Fruit fly (Drosophila melanogaster): Measurements from ENCODE around the gene CG15202.

Gene CG15202

DNA sequence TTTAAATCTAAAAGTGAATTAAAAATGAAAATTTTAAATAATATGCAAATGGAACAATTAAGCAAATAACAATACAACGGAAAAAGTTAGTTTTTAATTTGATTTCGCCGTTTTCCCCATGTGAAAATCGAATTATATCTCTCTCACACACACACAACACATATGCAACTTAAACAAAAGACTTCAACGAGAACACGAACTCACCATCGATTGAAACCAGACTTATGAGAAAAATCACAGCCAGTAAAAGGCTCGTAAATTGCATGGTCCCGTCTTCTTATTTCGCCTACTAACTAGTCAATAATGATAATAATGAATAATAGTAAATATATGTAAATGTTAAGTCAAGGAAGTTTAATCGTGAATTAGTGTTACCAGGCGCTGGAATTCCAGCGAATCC lies 11.1 kb downstream of the CG15202 start:
- TF ChIP-seq h (optimal IDR thresholded peaks at IDR 0.05) = no peak
- no peak for TF ChIP-seq ttk (optimal IDR thresholded peaks at IDR 0.05)
- no peak for TF ChIP-seq insv (optimal IDR thresholded peaks at IDR 0.05)
- TF ChIP-seq psq (optimal IDR thresholded peaks at IDR 0.05) = no peak
- TF ChIP-seq Myc (optimal IDR thresholded peaks at IDR 0.05) = no peak
- TF ChIP-seq Sin3A (optimal IDR thresholded peaks at IDR 0.05) = no peak

DNA sequence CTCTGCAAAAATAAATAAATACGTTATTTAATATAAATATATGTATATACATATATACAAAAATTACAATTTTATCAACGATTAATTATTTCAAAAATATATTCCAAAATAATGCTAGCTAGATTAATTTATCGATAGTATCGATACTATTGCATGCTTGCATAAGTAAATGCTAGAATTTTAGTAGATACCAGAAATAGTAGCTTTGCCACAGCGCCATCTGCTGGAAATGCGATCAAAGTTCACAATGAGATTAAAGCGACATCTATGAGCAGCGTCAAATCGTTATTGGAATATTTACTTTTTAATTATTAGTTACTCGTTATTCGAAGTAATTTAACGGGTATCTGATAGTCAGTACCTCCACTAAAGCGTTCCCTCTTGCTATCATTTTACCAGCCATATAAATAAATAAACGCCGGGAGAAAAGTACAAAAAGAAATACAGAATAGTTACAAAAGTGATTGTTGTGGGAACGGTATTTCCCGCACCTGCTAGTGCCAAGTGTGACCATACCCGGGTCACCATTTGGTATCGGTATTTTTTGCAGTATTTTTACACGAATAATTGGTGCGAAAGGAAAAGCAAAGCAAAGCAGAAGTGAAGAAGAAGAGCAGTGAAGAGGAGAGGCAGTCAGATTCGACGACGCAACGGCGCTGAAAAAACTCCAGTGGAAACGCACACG lies 11.6 kb downstream of the CG15202 start, which contains the start of the genes rtv and Dlic:
rtv (minus strand) TSS at position 165 of the 685 bp plus-strand sequence.
Dlic (plus strand) TSS at position 596 of the 685 bp plus-strand sequence.
- TF ChIP-seq Sin3A (optimal IDR thresholded peaks at IDR 0.05) = no peak
- peak; percentile 96 for TF ChIP-seq psq (optimal IDR thresholded peaks at IDR 0.05)

DNA sequence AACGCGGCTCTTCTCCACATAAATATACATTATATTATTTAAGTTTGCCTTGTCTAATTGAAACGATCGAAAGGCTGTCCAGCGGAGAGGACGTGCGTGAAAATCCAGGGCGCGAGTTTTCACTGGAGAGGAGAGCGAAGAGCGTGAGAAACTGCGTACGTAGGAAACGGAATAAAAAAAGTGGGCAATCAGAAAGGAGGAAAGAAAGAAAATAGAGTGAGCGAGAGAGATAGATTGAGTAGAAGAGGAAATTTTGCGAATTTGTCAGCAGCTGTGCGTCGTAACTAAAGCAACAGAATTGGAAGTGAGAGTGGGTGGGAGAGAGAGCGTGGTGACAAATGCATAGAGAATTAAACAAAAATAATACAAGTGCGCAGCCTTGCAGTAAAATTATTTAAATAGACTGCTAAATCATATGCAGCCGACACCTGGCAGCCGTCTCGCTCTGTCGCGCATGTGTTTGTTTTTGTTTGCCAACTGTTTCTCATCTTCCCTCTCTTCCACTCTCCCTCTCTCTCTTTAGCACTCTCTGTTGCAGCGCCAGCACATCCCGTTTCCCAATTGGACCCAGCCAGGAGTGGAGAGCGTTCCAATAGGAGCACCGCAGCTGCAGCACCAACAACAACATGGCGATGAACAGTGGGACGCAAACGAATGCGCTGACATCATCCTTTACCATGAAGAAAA lies 12.3 kb downstream of the CG15202 start:
- TF ChIP-seq ttk (optimal IDR thresholded peaks at IDR 0.05) = no peak
- TF ChIP-seq Sin3A (optimal IDR thresholded peaks at IDR 0.05) = no peak
- no peak for TF ChIP-seq Myc (optimal IDR thresholded peaks at IDR 0.05)
- no peak for TF ChIP-seq psq (optimal IDR thresholded peaks at IDR 0.05)
- no peak for TF ChIP-seq h (optimal IDR thresholded peaks at IDR 0.05)
- TF ChIP-seq insv (optimal IDR thresholded peaks at IDR 0.05) = no peak

DNA sequence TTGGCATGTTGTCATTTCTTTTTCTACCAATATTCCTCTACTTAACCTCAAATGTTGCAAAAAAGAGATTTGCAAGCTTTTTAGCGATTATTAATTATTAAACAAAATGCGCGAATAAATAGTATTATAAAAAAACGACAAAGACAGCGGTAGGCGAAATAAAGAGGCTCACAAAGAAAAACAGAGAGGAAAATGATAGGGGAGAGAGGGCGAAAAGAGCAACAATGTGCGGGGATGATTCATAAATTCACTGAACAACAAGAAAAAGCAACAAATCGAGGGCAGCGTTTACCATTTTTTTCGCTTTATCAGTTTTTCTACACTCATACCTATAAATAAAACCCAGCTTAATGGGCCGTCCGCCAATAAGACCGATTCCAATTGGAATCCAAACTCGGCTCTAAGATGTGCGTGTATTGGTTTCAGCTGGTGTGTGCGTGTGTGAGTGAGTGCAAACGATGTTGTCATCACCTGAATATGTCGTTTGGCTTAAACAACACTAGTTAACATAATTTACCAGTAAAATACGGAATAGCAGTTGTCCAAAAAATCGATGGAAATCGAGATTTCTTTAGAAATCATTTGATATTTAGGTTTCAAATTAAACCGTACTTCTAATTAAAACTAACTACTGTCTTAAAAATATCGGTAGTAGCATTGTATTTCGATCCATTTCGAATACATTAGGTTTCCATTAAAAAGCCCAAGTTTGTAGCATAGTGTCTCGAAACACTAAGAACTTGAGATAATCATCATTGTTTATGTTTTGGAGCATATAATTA lies 13.7 kb downstream of the CG15202 start:
- TF ChIP-seq psq (optimal IDR thresholded peaks at IDR 0.05) = no peak
- no peak for TF ChIP-seq insv (optimal IDR thresholded peaks at IDR 0.05)
- no peak for TF ChIP-seq Myc (optimal IDR thresholded peaks at IDR 0.05)
- no peak for TF ChIP-seq Sin3A (optimal IDR thresholded peaks at IDR 0.05)
- no peak for TF ChIP-seq h (optimal IDR thresholded peaks at IDR 0.05)
- no peak for TF ChIP-seq ttk (optimal IDR thresholded peaks at IDR 0.05)

DNA sequence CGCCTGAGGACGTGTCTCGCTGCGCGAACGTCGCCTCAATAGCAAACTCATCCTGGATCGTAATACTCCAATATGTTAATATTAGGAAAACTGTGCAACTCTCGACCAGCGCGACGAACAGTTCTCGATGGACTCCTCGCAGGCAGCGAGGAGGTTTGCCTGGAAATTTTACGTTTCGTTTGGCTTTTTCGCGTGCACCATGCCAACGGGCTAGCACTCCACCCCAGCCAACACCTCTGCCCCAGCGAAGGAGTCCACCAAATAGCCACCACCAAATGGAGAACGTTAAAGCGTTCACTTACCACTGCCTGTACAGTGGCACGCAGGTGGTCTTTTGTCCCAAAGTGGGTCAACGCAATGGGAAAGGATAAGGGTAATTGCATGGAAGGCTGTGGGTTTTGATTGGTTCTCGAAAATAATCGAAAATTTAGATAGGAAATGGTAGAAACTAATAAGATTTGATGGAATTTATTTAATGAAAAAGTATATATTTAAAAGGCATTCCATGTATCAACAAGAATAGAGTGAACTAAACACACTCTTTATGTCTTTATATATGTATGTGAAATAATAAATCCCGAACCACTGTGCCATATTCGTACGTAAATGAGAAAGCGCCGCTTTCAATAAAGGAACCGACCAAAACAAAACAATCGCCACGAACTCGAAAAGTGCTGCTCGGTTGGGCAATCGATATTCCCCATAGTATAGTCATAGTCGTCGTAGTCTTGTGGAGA lies 17.5 kb downstream of the CG15202 start, which contains the start of gene CG32668:
CG32668 (minus strand) TSS at position 51 of the 737 bp plus-strand sequence.
- TF ChIP-seq ttk (optimal IDR thresholded peaks at IDR 0.05) (no peak), Sin3A (optimal IDR thresholded peaks at IDR 0.05) (no peak), Myc (optimal IDR thresholded peaks at IDR 0.05) (no peak), insv (optimal IDR thresholded peaks at IDR 0.05) (no peak), psq (optimal IDR thresholded peaks at IDR 0.05) (no peak), h (optimal IDR thresholded peaks at IDR 0.05) (no peak)

DNA sequence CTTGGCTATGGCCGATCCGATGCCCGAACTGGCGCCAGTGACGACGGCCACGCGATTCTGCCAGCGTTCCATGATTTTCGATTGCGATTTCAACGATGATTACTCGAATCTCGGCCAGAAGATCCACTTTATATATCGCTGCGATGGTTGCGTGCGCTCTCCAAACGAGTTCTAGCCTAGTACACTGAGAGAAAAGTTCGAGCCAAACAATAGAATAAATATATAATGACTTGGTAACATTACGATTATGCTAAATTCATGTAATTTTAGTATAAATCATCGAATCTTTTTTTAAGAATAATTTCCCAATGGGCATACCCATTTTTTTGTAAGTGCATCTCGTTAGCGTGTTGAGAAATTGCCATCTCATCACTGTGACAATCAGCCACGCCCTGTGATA lies 26.6 kb downstream of the CG15202 start, which contains the start of gene Antdh:
Antdh (minus strand) TSS at position 101 of the 400 bp plus-strand sequence.
- TF ChIP-seq insv (optimal IDR thresholded peaks at IDR 0.05) (no peak), Myc (optimal IDR thresholded peaks at IDR 0.05) (no peak), psq (optimal IDR thresholded peaks at IDR 0.05) (no peak), ttk (optimal IDR thresholded peaks at IDR 0.05) (no peak), Sin3A (optimal IDR thresholded peaks at IDR 0.05) (no peak), h (optimal IDR thresholded peaks at IDR 0.05) (no peak)

DNA sequence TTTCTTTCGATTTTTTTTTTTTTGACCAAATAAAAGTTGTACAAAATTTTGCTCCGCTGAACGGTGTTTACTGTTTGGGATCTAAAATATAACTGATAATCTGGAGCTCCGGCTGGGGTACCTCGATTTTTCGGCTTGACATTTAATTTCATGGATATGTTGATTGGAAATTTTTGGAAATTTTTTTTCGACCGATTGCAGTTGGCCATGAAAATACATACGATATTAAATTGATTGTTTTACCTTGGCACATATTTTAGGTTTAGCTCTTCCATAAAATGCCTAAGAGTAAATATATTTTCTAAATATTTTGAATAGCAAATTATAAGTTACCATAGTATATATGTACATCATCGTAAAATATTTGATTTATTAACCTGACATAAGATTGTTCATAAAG lies 28.2 kb downstream of the CG15202 start, which contains the start of gene CG1394:
CG1394 (minus strand) TSS at position 101 of the 400 bp plus-strand sequence.
- TF ChIP-seq insv (optimal IDR thresholded peaks at IDR 0.05) = no peak
- no peak for TF ChIP-seq ttk (optimal IDR thresholded peaks at IDR 0.05)
- TF ChIP-seq h (optimal IDR thresholded peaks at IDR 0.05) = no peak

DNA sequence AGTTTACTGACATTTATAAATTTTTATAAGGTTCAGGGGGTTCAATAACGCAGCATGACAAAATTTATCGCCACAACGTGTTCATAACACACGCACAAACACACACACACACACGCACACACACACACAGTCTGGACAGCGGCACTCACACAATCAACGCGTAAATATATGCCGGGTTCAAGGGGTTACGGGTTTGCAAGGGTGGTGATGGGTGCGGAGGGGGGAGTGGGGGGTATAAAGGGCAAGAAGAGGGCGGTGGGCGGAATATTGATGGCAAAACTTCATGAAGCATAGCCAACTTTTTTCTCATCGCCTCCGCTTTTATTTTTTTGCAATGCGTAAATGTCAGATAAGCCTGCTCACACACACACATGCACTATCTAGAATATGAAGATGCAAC lies 33.7 kb downstream of the CG15202 start:
- TF ChIP-seq Myc (optimal IDR thresholded peaks at IDR 0.05) (no peak), Sin3A (optimal IDR thresholded peaks at IDR 0.05) (no peak), ttk (optimal IDR thresholded peaks at IDR 0.05) (no peak), psq (optimal IDR thresholded peaks at IDR 0.05) (no peak), insv (optimal IDR thresholded peaks at IDR 0.05) (no peak), h (optimal IDR thresholded peaks at IDR 0.05) (no peak)

DNA sequence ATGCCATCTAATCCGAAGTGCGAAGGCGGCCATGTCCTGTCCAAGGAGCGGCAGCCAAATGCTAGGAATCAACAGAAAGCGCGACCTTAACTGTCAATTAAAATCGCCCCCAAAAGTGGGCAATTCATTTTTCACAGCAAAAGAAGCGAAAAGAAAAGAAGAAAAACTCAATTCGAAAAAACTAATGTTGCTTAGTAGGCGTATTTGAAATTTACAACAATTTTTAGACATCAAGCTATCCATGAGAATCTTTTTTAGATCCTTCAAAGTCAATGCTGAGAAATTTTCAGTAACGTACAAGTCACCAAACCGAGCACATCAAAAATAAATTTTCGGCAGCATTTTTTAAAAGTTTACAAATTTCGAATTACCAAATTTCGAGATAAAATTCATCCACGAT lies 40.3 kb downstream of the CG15202 start, which contains the start of gene CG15200:
CG15200 (plus strand) TSS at position 301 of the 400 bp plus-strand sequence.
- TF ChIP-seq Sin3A (optimal IDR thresholded peaks at IDR 0.05) (no peak), insv (optimal IDR thresholded peaks at IDR 0.05) (no peak), Myc (optimal IDR thresholded peaks at IDR 0.05) (no peak), h (optimal IDR thresholded peaks at IDR 0.05) (no peak), psq (optimal IDR thresholded peaks at IDR 0.05) (no peak), ttk (optimal IDR thresholded peaks at IDR 0.05) (no peak)

Measured in Kc167 (cell line).